Fruit fly (Drosophila melanogaster) whole organism, wandering third instar larva: ENCODE results near the gene ssp.

Experiments
- Abd-B ChIP-seq: fragments of >200 bp; optimal IDR thresholded peaks from 2 replicates; lab custom pipeline; 2017; ENCODE audit warnings: missing biosample characterization, missing genetic modification characterization
- CG32264 ChIP-seq: fragments of 200-800 bp; sonication (Bioruptor generic); optimal IDR thresholded peaks from 2 replicates; lab custom pipeline; 2016; ENCODE audit warnings: missing biosample characterization, missing genetic modification characterization
- CG9705 ChIP-seq: fragments of 200-800 bp; sonication (Bioruptor generic); optimal IDR thresholded peaks from 2 replicates; lab custom pipeline; 2018; ENCODE audit warnings: missing biosample characterization, mild to moderate bottlenecking, missing genetic modification characterization
- CrebA ChIP-seq: fragments of 200-800 bp; sonication (Bioruptor generic); optimal IDR thresholded peaks from 2 replicates; lab custom pipeline; 2016; ENCODE audit warnings: missing biosample characterization, mild to moderate bottlenecking, missing genetic modification characterization, borderline replicate concordance
- Dfd ChIP-seq: fragments of >200 bp; optimal IDR thresholded peaks from 2 replicates; lab custom pipeline; 2017; ENCODE audit warnings: missing biosample characterization, missing genetic modification characterization
- Dif ChIP-seq: fragments of 200-275, 200-300 bp; sonication (Bioruptor generic); optimal IDR thresholded peaks from 2 replicates; lab custom pipeline; 2018; ENCODE audit warnings: missing biosample characterization, missing genetic modification characterization; ENCODE audit not compliant: partially characterized antibody
- GATAd ChIP-seq: sonication (Bioruptor generic); optimal IDR thresholded peaks from 2 replicates; lab custom pipeline; 2016; ENCODE audit warnings: missing biosample characterization, missing genetic modification characterization
- HLH106 ChIP-seq: fragments of 200-800 bp; optimal IDR thresholded peaks from 3 replicates; lab custom pipeline; 2019; ENCODE audit warnings: missing biosample characterization, mild to moderate bottlenecking, missing genetic modification characterization, moderate library complexity
- Hr78 ChIP-seq: fragments of >200 bp; optimal IDR thresholded peaks from 2 replicates; lab custom pipeline; 2017; ENCODE audit warnings: missing biosample characterization, missing genetic modification characterization
- Hr83 ChIP-seq: fragments of 200-300 bp; sonication (Bioruptor generic); optimal IDR thresholded peaks from 2 replicates; lab custom pipeline; 2016; ENCODE audit warnings: missing biosample characterization, mild to moderate bottlenecking, missing genetic modification characterization, moderate library complexity; ENCODE audit not compliant: poor library complexity, severe bottlenecking
- Jra ChIP-seq: sonication (Bioruptor generic); optimal IDR thresholded peaks from 2 replicates; lab custom pipeline; 2016; ENCODE audit warnings: missing biosample characterization, missing genetic modification characterization
- Mio ChIP-seq: sonication (Bioruptor generic); optimal IDR thresholded peaks from 2 replicates; lab custom pipeline; 2016; ENCODE audit warnings: missing biosample characterization, missing genetic modification characterization
- Myc ChIP-seq: fragments of >200 bp; optimal IDR thresholded peaks from 2 replicates; lab custom pipeline; 2017
- N ChIP-seq: fragments of >200 bp; optimal IDR thresholded peaks from 2 replicates; lab custom pipeline; 2018; ENCODE audit warnings: missing biosample characterization, missing external identifiers, missing genetic modification characterization
- OdsH ChIP-seq: fragments of 200-800 bp; sonication (Bioruptor generic); optimal IDR thresholded peaks from 2 replicates; lab custom pipeline; 2016; ENCODE audit warnings: missing biosample characterization, mild to moderate bottlenecking, missing genetic modification characterization
- Rel ChIP-seq, 2 experiments: fragments of 200-800 bp; sonication (Bioruptor generic) in 1 of 2; optimal IDR thresholded peaks; 2 replicates in 1 of 2; 3 replicates in 1 of 2; lab custom pipeline; 2016 to 2019; ENCODE audit warnings: mild to moderate bottlenecking in 2 of 2, missing biosample characterization in 2 of 2, missing genetic modification characterization in 2 of 2, moderate library complexity in 1 of 2
- Sp1 ChIP-seq: fragments of 200-800 bp; sonication (Bioruptor generic); optimal IDR thresholded peaks from 3 replicates; lab custom pipeline; 2019; ENCODE audit warnings: missing biosample characterization, mild to moderate bottlenecking, missing genetic modification characterization, moderate library complexity
- Vsx2 ChIP-seq: fragments of 200-300, 225-300 bp; sonication (Bioruptor generic); optimal IDR thresholded peaks from 2 replicates; lab custom pipeline; 2018; ENCODE audit warnings: missing biosample characterization, missing genetic modification characterization; ENCODE audit not compliant: partially characterized antibody
- br ChIP-seq: fragments of 200-800 bp; sonication (Bioruptor generic); optimal IDR thresholded peaks from 2 replicates; lab custom pipeline; 2016; ENCODE audit warnings: missing biosample characterization, missing genetic modification characterization
- brk ChIP-seq: fragments of 200-800 bp; sonication (Bioruptor generic); optimal IDR thresholded peaks from 2 replicates; lab custom pipeline; 2016; ENCODE audit warnings: missing biosample characterization, mild to moderate bottlenecking, missing genetic modification characterization
- dl ChIP-seq, 2 experiments: fragments of 175-275, 200-275 bp in 1 of 2; fragments of 200-275 bp in 1 of 2; sonication (Bioruptor generic); optimal IDR thresholded peaks; lab custom pipeline; 2018; ENCODE audit warnings: mild to moderate bottlenecking in 2 of 2, missing biosample characterization in 2 of 2, missing genetic modification characterization in 2 of 2, moderate library complexity in 2 of 2; ENCODE audit not compliant: partially characterized antibody in 2 of 2, insufficient read depth in 1 of 2
- dmrt93B ChIP-seq: fragments of 200-800 bp; sonication (Bioruptor generic); optimal IDR thresholded peaks from 2 replicates; lab custom pipeline; 2018; ENCODE audit warnings: missing biosample characterization, mild to moderate bottlenecking, missing genetic modification characterization
- dsf ChIP-seq: sonication (Bioruptor generic); optimal IDR thresholded peaks from 2 replicates; lab custom pipeline; 2016; ENCODE audit warnings: missing biosample characterization, missing genetic modification characterization, borderline replicate concordance
- ey ChIP-seq: fragments of 200-800 bp; sonication (Bioruptor generic); optimal IDR thresholded peaks from 2 replicates; lab custom pipeline; 2016; ENCODE audit warnings: missing biosample characterization, missing genetic modification characterization
- foxo ChIP-seq, 2 experiments: fragments of 200-800 bp; sonication (Bioruptor generic); optimal IDR thresholded peaks; 2 replicates in 1 of 2; 3 replicates in 1 of 2; lab custom pipeline; 2016 to 2017; ENCODE audit warnings: missing biosample characterization in 2 of 2, missing genetic modification characterization in 2 of 2
- fru ChIP-seq: fragments of 200-800 bp; sonication (Bioruptor generic); optimal IDR thresholded peaks from 3 replicates; lab custom pipeline; 2016; ENCODE audit warnings: missing biosample characterization, mild to moderate bottlenecking, missing genetic modification characterization
- h ChIP-seq: fragments of 200-800 bp; sonication (Bioruptor generic); optimal IDR thresholded peaks from 3 replicates; lab custom pipeline; 2016; ENCODE audit warnings: missing biosample characterization, mild to moderate bottlenecking, missing genetic modification characterization
- jim ChIP-seq: fragments of 175-275, 200-325 bp; sonication (Bioruptor generic); optimal IDR thresholded peaks from 2 replicates; lab custom pipeline; 2016; ENCODE audit warnings: missing biosample characterization, mild to moderate bottlenecking, missing genetic modification characterization
- lola ChIP-seq: fragments of >200 bp; optimal IDR thresholded peaks from 2 replicates; lab custom pipeline; 2017; ENCODE audit warnings: missing biosample characterization, missing genetic modification characterization
- pan ChIP-seq: fragments of >200 bp; optimal IDR thresholded peaks from 2 replicates; lab custom pipeline; 2017
- psq ChIP-seq: fragments of 200-800 bp; sonication (Bioruptor generic); optimal IDR thresholded peaks from 3 replicates; lab custom pipeline; 2017; ENCODE audit warnings: missing biosample characterization, mild to moderate bottlenecking, missing genetic modification characterization, moderate library complexity
- rgr ChIP-seq: fragments of 200-800 bp; sonication (Bioruptor generic); optimal IDR thresholded peaks from 3 replicates; lab custom pipeline; 2016; ENCODE audit warnings: missing biosample characterization, mild to moderate bottlenecking, missing genetic modification characterization
- sage ChIP-seq: fragments of 200-800 bp; sonication (Bioruptor generic); optimal IDR thresholded peaks from 2 replicates; lab custom pipeline; 2016; ENCODE audit warnings: missing biosample characterization, mild to moderate bottlenecking, missing genetic modification characterization
- sv ChIP-seq: fragments of 200-800 bp; sonication (Bioruptor generic); optimal IDR thresholded peaks from 3 replicates; lab custom pipeline; 2016; ENCODE audit warnings: missing biosample characterization, missing genetic modification characterization
- tai ChIP-seq: sonication (Bioruptor generic); optimal IDR thresholded peaks from 2 replicates; lab custom pipeline; 2016; ENCODE audit warnings: missing biosample characterization, missing genetic modification characterization
- usp ChIP-seq: fragments of >200 bp; optimal IDR thresholded peaks from 2 replicates; lab custom pipeline; 2017; ENCODE audit warnings: missing biosample characterization, missing genetic modification characterization
- woc ChIP-seq: sonication (Bioruptor generic); optimal IDR thresholded peaks from 2 replicates; lab custom pipeline; 2016; ENCODE audit warnings: missing biosample characterization, mild to moderate bottlenecking, missing genetic modification characterization

ssp gene

DNA sequence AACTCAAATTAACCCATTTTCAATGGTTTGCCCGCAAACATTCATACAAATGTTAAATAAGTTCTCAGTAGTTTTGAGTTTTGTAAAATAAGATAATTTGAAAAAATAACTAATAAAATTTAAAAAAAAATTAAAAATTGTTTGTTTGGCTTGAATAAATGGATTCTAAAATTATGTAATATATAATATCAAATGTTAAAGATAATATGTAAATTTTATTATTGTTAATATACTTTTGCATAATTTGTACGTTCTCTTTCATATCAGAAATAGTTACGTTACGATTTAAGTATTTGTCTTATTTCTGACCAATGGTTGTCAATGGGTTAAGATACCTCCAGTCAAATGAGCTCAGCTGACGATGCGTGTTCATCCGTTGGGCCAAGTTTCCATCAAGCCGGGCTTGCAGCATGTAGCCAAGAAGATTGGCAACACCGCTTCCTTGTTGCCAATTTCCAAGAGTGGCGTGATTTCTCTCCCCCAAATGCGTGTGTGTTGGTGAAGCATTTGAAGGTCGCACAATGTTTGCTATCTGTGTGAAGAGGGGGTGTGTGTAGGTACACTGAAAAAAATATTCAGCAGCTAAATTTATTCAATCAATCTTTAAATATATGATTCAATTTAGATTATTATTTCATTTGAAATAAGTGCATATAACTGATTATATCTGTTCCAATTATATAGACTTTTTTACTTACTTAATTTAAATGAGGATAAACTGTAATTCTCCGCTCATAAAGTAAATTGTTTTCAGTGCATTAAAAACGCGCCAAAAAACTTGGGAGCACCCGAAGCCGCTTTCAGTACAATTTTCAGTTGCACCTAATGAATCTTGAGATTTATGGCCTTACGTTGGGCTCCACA lies 21.0 kb upstream of the ssp start:
- TF ChIP-seq br (GFP tag; lab: Kevin White, UChicago) (peak; percentile 13), lola (GFP tag; lab: Kevin White, UChicago) (no peak), GATAd (GFP tag; lab: Kevin White, UChicago) (no peak), ey (GFP tag; lab: Kevin White, UChicago) (peak; percentile 21), Sp1 (GFP tag; lab: Kevin White, UChicago) (peak; percentile 83), HLH106 (peak; percentile 74), dmrt93B (GFP tag; lab: Kevin White, UChicago) (no peak), Rel (GFP tag; optimal IDR thresholded peaks at IDR 0.05; lab: Kevin White, UChicago) (no peak), Rel (tag; optimal IDR thresholded peaks at IDR 0.05; lab: Kevin White, UChicago) (peak; percentile 0), usp (GFP tag; lab: Kevin White, UChicago) (no peak), Mio (no peak), Vsx2 (no peak), woc (peak; percentile 42), Dfd (GFP tag; lab: Kevin White, UChicago) (no peak), foxo (GFP tag; optimal IDR thresholded peaks at IDR 0.05; lab: Kevin White, UChicago) (peak in 1 of 2 experiments; percentile 68), OdsH (peak; percentile 39), CrebA (GFP tag; lab: Kevin White, UChicago) (no peak), pan (lab: Kevin White, UChicago) (no peak), rgr (peak; percentile 62), sage (GFP tag; lab: Kevin White, UChicago) (no peak), sv (no peak), Hr83 (GFP tag; lab: Kevin White, UChicago) (no peak), h (GFP tag; lab: Kevin White, UChicago) (peak; percentile 46), jim (GFP tag; lab: Kevin White, UChicago) (no peak), psq (GFP tag; lab: Kevin White, UChicago) (peak; percentile 60), Jra (GFP tag; lab: Kevin White, UChicago) (no peak), CG32264 (GFP tag; lab: Kevin White, UChicago) (no peak), N (GFP tag; lab: Kevin White, UChicago) (no peak), dl (GFP tag; optimal IDR thresholded peaks at IDR 0.05; lab: Kevin White, UChicago; ENCODE audit: insufficient read depth in 1 of 2, partially characterized antibody in 2 of 2) (no peak), fru (GFP tag; lab: Kevin White, UChicago) (peak; percentile 60)

DNA sequence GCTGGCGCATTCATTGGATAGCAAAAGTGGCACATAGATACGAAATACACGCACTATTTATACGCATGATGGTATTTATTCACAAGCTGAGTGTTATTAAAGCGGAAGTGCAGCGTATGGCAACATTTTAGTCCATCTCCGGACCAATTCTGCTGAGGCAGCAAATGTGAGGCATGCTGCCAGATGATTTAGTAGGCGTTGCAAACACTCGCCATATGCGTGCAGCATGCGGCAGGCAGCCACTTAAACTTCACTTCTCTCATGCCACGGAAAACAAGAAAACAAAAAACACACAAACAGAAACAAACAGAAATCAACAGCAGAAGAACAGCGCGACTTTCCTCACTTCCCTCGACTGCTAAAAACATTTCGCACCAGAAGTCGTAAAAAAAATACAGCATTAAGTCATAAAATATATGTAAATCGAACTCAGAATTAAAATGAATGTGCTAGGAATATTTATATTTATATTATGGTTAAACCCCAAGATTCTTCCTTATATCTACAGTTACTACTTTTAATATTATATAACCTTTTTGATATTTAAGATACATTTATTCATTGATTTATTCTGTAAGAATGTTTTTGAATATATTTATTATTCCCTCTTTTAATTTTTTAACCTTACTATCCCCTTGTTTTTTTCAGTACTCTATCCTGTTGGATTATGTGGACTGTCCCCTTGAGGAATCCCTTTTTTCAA lies 18.6 kb upstream of the ssp start:
- TF ChIP-seq lola (GFP tag; lab: Kevin White, UChicago) (no peak), OdsH (peak; percentile 49), psq (GFP tag; lab: Kevin White, UChicago) (peak; percentile 54), GATAd (GFP tag; lab: Kevin White, UChicago) (no peak), HLH106 (peak; percentile 58), Mio (no peak), rgr (peak; percentile 2), Myc (lab: Kevin White, UChicago) (no peak), brk (GFP tag; lab: Kevin White, UChicago) (peak; percentile 28), CG32264 (GFP tag; lab: Kevin White, UChicago) (no peak), fru (GFP tag; lab: Kevin White, UChicago) (peak; percentile 32), foxo (GFP tag; optimal IDR thresholded peaks at IDR 0.05; lab: Kevin White, UChicago) (peak in 1 of 2 experiments; percentile 62), Jra (GFP tag; lab: Kevin White, UChicago) (no peak), woc (no peak), N (GFP tag; lab: Kevin White, UChicago) (no peak), sage (GFP tag; lab: Kevin White, UChicago) (no peak), br (GFP tag; lab: Kevin White, UChicago) (no peak), h (GFP tag; lab: Kevin White, UChicago) (peak; percentile 7), Sp1 (GFP tag; lab: Kevin White, UChicago) (peak; percentile 69)

DNA sequence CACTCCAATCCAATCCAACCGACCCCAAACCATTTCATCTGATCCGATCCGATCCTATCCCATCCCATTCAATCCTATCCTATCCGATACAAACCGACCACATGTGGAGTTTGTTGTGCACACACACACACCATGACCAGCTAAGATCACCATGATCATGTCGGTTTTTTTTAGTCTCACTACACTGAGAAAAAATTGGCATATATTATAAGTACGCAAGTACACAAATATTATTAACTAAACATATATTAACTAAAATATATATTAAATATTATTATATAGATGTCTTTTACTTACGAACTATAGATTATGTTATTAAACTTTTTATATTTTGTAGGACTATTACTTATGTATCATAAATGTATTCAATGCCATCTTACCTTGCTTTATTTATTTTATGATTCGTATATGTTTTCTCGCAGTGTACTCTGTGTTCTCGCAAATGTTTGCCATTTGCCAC lies 16.1 kb upstream of the ssp start:
- no peak for TF ChIP-seq woc
- TF ChIP-seq HLH106 = peak; percentile 63
- no peak for TF ChIP-seq CG9705 (GFP tag; lab: Kevin White, UChicago)
- no peak for TF ChIP-seq lola (GFP tag; lab: Kevin White, UChicago)
- TF ChIP-seq Vsx2 = no peak
- no peak for TF ChIP-seq Hr78
- TF ChIP-seq sage (GFP tag; lab: Kevin White, UChicago) = no peak
- TF ChIP-seq Myc (lab: Kevin White, UChicago) = no peak
- peak in 1 of 2 experiments; percentile 19 for TF ChIP-seq foxo (GFP tag; optimal IDR thresholded peaks at IDR 0.05; lab: Kevin White, UChicago)
- no peak for TF ChIP-seq Mio
- no peak for TF ChIP-seq Abd-B (GFP tag; lab: Kevin White, UChicago)
- peak; percentile 62 for TF ChIP-seq Sp1 (GFP tag; lab: Kevin White, UChicago)
- TF ChIP-seq rgr = peak; percentile 42
- no peak for TF ChIP-seq Rel (GFP tag; optimal IDR thresholded peaks at IDR 0.05; lab: Kevin White, UChicago)
- no peak for TF ChIP-seq Rel (tag; optimal IDR thresholded peaks at IDR 0.05; lab: Kevin White, UChicago)
- TF ChIP-seq CG32264 (GFP tag; lab: Kevin White, UChicago) = no peak
- TF ChIP-seq dsf (GFP tag; lab: Kevin White, UChicago) = no peak
- peak; percentile 8 for TF ChIP-seq h (GFP tag; lab: Kevin White, UChicago)
- TF ChIP-seq brk (GFP tag; lab: Kevin White, UChicago) = no peak
- TF ChIP-seq Dfd (GFP tag; lab: Kevin White, UChicago) = no peak
- TF ChIP-seq psq (GFP tag; lab: Kevin White, UChicago) = peak; percentile 46
- no peak for TF ChIP-seq Dif (GFP tag; lab: Kevin White, UChicago)
- no peak for TF ChIP-seq N (GFP tag; lab: Kevin White, UChicago)
- no peak for TF ChIP-seq tai (GFP tag; lab: Kevin White, UChicago)
- no peak for TF ChIP-seq Hr83 (GFP tag; lab: Kevin White, UChicago)
- TF ChIP-seq CrebA (GFP tag; lab: Kevin White, UChicago) = no peak
- no peak for TF ChIP-seq pan (lab: Kevin White, UChicago)
